Worm (Caenorhabditis elegans) whole organism, L4/young adult: ENCODE data around the gene F49C12.2.

Experiments used
- W03F9.2 ChIP-seq: fragments of 150-350 bp; optimal IDR thresholded peaks from 2 replicates; lab custom pipeline; 2014; ENCODE audit warnings: missing biosample characterization, missing genetic modification characterization
- dao-5 ChIP-seq: sonication (generic microtip); optimal IDR thresholded peaks from 2 replicates; lab custom pipeline; 2016; ENCODE audit warnings: missing genotype, missing genetic modification characterization, moderate library complexity, missing compliant biosample characterization
- him-1 ChIP-seq: sonication (generic microtip); optimal IDR thresholded peaks from 2 replicates; lab custom pipeline; 2016; ENCODE audit warnings: missing genotype, missing genetic modification reagents, missing genetic modification characterization, missing compliant biosample characterization

DNA sequence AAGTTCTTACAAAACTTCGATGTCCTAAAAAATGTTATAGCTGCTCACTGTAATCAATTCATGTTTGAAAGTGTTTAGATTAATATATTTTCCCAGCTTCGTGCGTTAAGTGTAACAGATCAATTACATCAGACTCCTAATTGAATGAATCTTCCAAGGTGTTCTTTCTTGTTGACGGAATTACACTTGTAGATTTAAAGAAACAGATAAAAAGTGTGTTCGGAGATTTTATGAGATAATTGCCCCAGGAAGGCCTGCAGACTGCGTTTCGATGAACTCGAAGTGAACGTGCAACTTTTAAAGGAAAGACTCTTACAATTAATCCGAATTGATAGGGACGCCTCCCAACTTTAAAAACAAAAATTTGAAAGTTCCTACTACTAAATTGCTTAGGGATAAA is 9.4 kb downstream of the F49C12.2 start:
- TF ChIP-seq dao-5 (no peak), him-1 (no peak), W03F9.2 (tag; lab: Kevin White, UChicago) (no peak)
